Fruit fly (Drosophila melanogaster): ENCODE data around the gene ush.

Gene ush

DNA sequence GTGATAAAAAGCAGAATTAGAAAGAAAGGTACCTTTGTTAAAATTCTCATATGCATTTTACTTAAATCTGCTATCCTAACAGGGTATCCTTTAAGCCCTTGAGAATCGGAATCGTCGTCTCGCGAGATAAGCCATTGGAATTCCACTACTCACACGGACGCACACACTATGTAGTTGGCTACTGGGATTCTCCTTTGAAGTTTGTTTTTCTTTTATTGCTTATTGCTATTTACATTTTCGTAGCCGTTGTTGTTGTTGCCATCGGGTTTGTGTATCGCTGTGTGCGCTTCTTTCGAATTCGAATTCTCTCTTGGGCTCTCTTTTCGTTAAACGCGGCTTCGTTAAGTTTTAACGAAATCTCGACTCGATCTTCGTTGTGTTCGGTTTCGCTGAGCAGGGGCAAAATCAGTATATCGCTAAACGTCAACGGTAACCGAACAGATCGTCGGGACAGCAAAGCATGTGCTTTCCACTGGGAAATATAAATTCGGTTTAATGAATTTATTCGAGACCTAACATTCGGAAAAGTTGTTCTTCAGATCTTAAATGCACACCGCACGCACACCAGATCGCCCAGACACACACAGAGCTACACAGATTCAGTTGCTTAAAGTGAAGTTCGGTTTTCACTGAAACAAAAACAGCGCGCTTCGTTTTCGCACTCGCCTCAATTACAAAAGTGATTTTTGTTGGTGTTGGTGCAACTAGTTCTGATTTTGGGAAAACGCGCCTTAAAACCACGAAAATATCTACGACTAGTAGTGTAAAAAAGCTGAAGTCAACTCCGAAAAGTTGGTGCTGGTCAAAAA is 45.0 kb upstream of the ush start, which contains the start of gene ex (continued):
- TF ChIP-seq CG1529 (GFP tag; optimal IDR thresholded peaks at IDR 0.05), result peak; percentile 62
- peak; percentile 65 for TF ChIP-seq HmgZ (tag; optimal IDR thresholded peaks at IDR 0.05)
- peak; percentile 66 for TF ChIP-seq pfk (GFP tag; optimal IDR thresholded peaks at IDR 0.05)
- no peak for TF ChIP-seq CG2889 (GFP tag; IDR thresholded peaks at IDR 0.05)
- TF ChIP-seq CG3838 (GFP tag; optimal IDR thresholded peaks at IDR 0.05), result no peak
- TF ChIP-seq pum (GFP tag; optimal IDR thresholded peaks at IDR 0.05), result no peak
- TF ChIP-seq CG15073 (GFP tag; optimal IDR thresholded peaks at IDR 0.05), result no peak
- TF ChIP-seq CG7372 (GFP tag; IDR thresholded peaks at IDR 0.05), result no peak
- peak; percentile 29 for TF ChIP-seq CG33213 (GFP tag; optimal IDR thresholded peaks at IDR 0.05)
- TF ChIP-seq MBD-R2 (GFP tag; IDR thresholded peaks at IDR 0.05), result no peak; the same call in 1 of the 2 replicates
- no peak for TF ChIP-seq Antp (GFP tag; optimal IDR thresholded peaks at IDR 0.05)
- TF ChIP-seq Nf-YA (GFP tag; IDR thresholded peaks at IDR 0.05), result 0 out of 2 replicates have a peak, but pooled peaks have one; percentile 26
- peak; percentile 52; the same call in 2 of the 3 replicates for TF ChIP-seq zen2 (GFP tag; IDR thresholded peaks at IDR 0.05; ENCODE audit: partially characterized antibody)
- no peak for TF ChIP-seq CG6272 (GFP tag; IDR thresholded peaks at IDR 0.05)
- TF ChIP-seq grn (GFP tag; optimal IDR thresholded peaks at IDR 0.05), result peak; percentile 33
- peak; percentile 84 for TF ChIP-seq CG8924 (tag; optimal IDR thresholded peaks at IDR 0.05)
- TF ChIP-seq esg (GFP tag; conservative IDR thresholded peaks at IDR 0.05), result no peak
- no peak for TF ChIP-seq CG7357 (GFP tag; IDR thresholded peaks at IDR 0.05)
- peak; percentile 75 for TF ChIP-seq B-H2 (GFP tag; optimal IDR thresholded peaks at IDR 0.05)
- TF ChIP-seq Lpt (GFP tag; optimal IDR thresholded peaks at IDR 0.05), result no peak
- no peak for TF ChIP-seq ftz-f1 (GFP tag; optimal IDR thresholded peaks at IDR 0.05)
- TF ChIP-seq ham (GFP tag; IDR thresholded peaks at IDR 0.05), result no peak
- peak; percentile 25 for TF ChIP-seq ERR (GFP tag; optimal IDR thresholded peaks at IDR 0.05)
- TF ChIP-seq Oaz (GFP tag; IDR thresholded peaks at IDR 0.05), result no peak
- peak; percentile 33 for TF ChIP-seq dmrt99B (tag; optimal IDR thresholded peaks at IDR 0.05)
- TF ChIP-seq Xbp1 (GFP tag; optimal IDR thresholded peaks at IDR 0.05), result no peak
- peak; percentile 31 for TF ChIP-seq org-1 (GFP tag; optimal IDR thresholded peaks at IDR 0.05)
- TF ChIP-seq Aef1 (GFP tag; IDR thresholded peaks at IDR 0.05), result 0 out of 3 replicates have a peak, but pooled peaks have one; percentile 33
- TF ChIP-seq peb (GFP tag; IDR thresholded peaks at IDR 0.05), result no peak
- TF ChIP-seq BtbVII (GFP tag; optimal IDR thresholded peaks at IDR 0.05), result peak; percentile 75
- peak; percentile 31 for TF ChIP-seq CG15011 (GFP tag; optimal IDR thresholded peaks at IDR 0.05)
- no peak for TF ChIP-seq Dp (GFP tag; optimal IDR thresholded peaks at IDR 0.05)
- no peak for TF ChIP-seq Poxn (GFP tag; IDR thresholded peaks at IDR 0.05)
- peak; percentile 8 for TF ChIP-seq CG7928 (GFP tag; optimal IDR thresholded peaks at IDR 0.05)
- TF ChIP-seq luna (GFP tag; optimal IDR thresholded peaks at IDR 0.05), result peak; percentile 30
- no peak for TF ChIP-seq CG11093 (GFP tag; IDR thresholded peaks at IDR 0.05)
- peak; percentile 75 for TF ChIP-seq caup (GFP tag; optimal IDR thresholded peaks at IDR 0.05; ENCODE audit: severe bottlenecking)
- TF ChIP-seq HLH3B (GFP tag; IDR thresholded peaks at IDR 0.05), result peak; percentile 49; the same call in 1 of the 2 replicates
- TF ChIP-seq Sin3A (optimal IDR thresholded peaks at IDR 0.05), result no peak
- TF ChIP-seq HLH54F (GFP tag; optimal IDR thresholded peaks at IDR 0.05), result no peak
- TF ChIP-seq CG11696 (GFP tag; IDR thresholded peaks at IDR 0.05), result peak; percentile 17; the same call in 1 of the 2 replicates
- no peak for TF ChIP-seq CG30403 (GFP tag; optimal IDR thresholded peaks at IDR 0.05)
- no peak for TF ChIP-seq CG8944 (GFP tag; optimal IDR thresholded peaks at IDR 0.05)
- TF ChIP-seq sim (GFP tag; IDR thresholded peaks at IDR 0.05), result 0 out of 2 replicates have a peak, but pooled peaks have one; percentile 7
- TF ChIP-seq CoRest (tag; optimal IDR thresholded peaks at IDR 0.05), result peak; percentile 41
- TF ChIP-seq lilli (GFP tag; optimal IDR thresholded peaks at IDR 0.05), result peak; percentile 15
- TF ChIP-seq Drgx (GFP tag; IDR thresholded peaks at IDR 0.05), result no peak
- peak; percentile 58; the same call in 1 of the 3 replicates for TF ChIP-seq gce (GFP tag; IDR thresholded peaks at IDR 0.05)
- TF ChIP-seq br (optimal IDR thresholded peaks at IDR 0.05), result no peak
- TF ChIP-seq vnd (GFP tag; IDR thresholded peaks at IDR 0.05; ENCODE audit: partially characterized antibody), result no peak
- TF ChIP-seq tap (tag; optimal IDR thresholded peaks at IDR 0.05), result peak; percentile 66

Measured in whole organism, embryonic.